Worm (Caenorhabditis elegans) whole organism, L4 larva: ENCODE data around the gene cyp-33C6.

Source experiments
- fkh-10 ChIP-seq: fragments of 150-350 bp; optimal IDR thresholded peaks from 2 replicates; lab custom pipeline; 2014; ENCODE audit warnings: missing biosample characterization, missing genetic modification reagents, missing genetic modification characterization
- hlh-30 ChIP-seq: sonication (generic microtip); optimal IDR thresholded peaks from 2 replicates; lab custom pipeline; 2017; ENCODE audit warnings: antibody characterized with exemption, mild to moderate bottlenecking, missing genetic modification characterization, missing compliant biosample characterization; ENCODE audit not compliant: insufficient read depth
- lim-7 ChIP-seq: fragments of 200-800 bp; sonication (Bioruptor generic); IDR thresholded peaks from 2 replicates; pipeline ENCODE4 v1.3.6; 2022; ENCODE audit warnings: missing genetic modification characterization, missing compliant biosample characterization
- madf-5 ChIP-seq, 2 experiments: fragments of 200-800 bp; sonication (Bioruptor generic); IDR thresholded peaks; 2 replicates each; pipeline ENCODE4 v1.3.6; 2022; ENCODE audit warnings: missing compliant biosample characterization in 2 of 2, missing genetic modification characterization in 2 of 2
- nhr-10 ChIP-seq: fragments of 150-350 bp; optimal IDR thresholded peaks from 2 replicates; lab custom pipeline; 2014; ENCODE audit warnings: missing biosample characterization, missing genetic modification characterization
- nhr-28 ChIP-seq: fragments of 150-350 bp; optimal IDR thresholded peaks from 2 replicates; lab custom pipeline; 2014; ENCODE audit warnings: missing biosample characterization, missing genetic modification characterization
- nhr-6 ChIP-seq: fragments of 150-350 bp; optimal IDR thresholded peaks from 2 replicates; lab custom pipeline; 2014; ENCODE audit warnings: missing biosample characterization, missing genetic modification characterization
- pha-4 ChIP-seq, 2 experiments: fragments of 150-350 bp in 1 of 2; fragments of 200-800 bp in 1 of 2; sonication (Bioruptor generic) in 1 of 2; IDR thresholded peaks in 1 of 2; optimal IDR thresholded peaks in 1 of 2; 2 replicates each; pipeline versions ENCODE4 v1.3.6 to Lab custom; 2014 to 2022; ENCODE audit warnings: missing genetic modification characterization in 2 of 2, missing genetic modification reagents in 2 of 2, missing biosample characterization in 1 of 2, missing compliant biosample characterization in 1 of 2
- vab-7 ChIP-seq: fragments of 200-800 bp; sonication (Bioruptor generic); IDR thresholded peaks from 2 replicates; pipeline ENCODE4 v1.3.6; 2022; ENCODE audit warnings: missing genetic modification reagents, missing genetic modification characterization, missing compliant biosample characterization

- TF ChIP-seq nhr-6 (no peak), hlh-30 (tag; lab: Kevin White, UChicago) (no peak), vab-7 (GFP tag; lab: Robert Waterston, UW) (no peak), pha-4 (GFP tag; IDR thresholded peaks at IDR 0.05; lab: Robert Waterston, UW) (no peak), pha-4 (tag; optimal IDR thresholded peaks at IDR 0.05; lab: Kevin White, UChicago) (no peak), madf-5 (GFP tag; IDR thresholded peaks at IDR 0.05; lab: Robert Waterston, UW) (no peak), nhr-10 (no peak), nhr-28 (tag; lab: Kevin White, UChicago) (no peak), fkh-10 (GFP tag; lab: Kevin White, UChicago) (no peak), lim-7 (GFP tag; lab: Robert Waterston, UW) (no peak)
Observed at ce11 chrV:2216927-2217326, 32.3 kb downstream of the cyp-33C6 start.
